Worm (Caenorhabditis elegans) whole organism, L1 larva: ENCODE measurements around the gene gst-18.

ENCODE experiments used
- C04F5.9 ChIP-seq: sonication (generic microtip); optimal IDR thresholded peaks from 2 replicates; lab custom pipeline; 2016; ENCODE audit warnings: missing genetic modification characterization, missing compliant biosample characterization
- C34B4.2 ChIP-seq: sonication (generic microtip); optimal IDR thresholded peaks from 2 replicates; lab custom pipeline; 2017; ENCODE audit warnings: mild to moderate bottlenecking, missing genetic modification characterization, missing compliant biosample characterization
- Y116A8C.19 ChIP-seq: sonication (generic microtip); optimal IDR thresholded peaks from 2 replicates; lab custom pipeline; 2016; ENCODE audit warnings: missing compliant biosample characterization, missing genetic modification characterization, borderline replicate concordance
- efl-1 ChIP-seq, 4 experiments: fragments of 150-350 bp; optimal IDR thresholded peaks in 3 of 4; peaks in 1 of 4; 1 replicate in 1 of 4; 2 replicates in 3 of 4; lab custom pipeline; 2014; ENCODE audit warnings: missing biosample characterization in 2 of 4, missing genetic modification characterization in 2 of 4, missing genetic modification reagents in 2 of 4
- elt-3 ChIP-seq, 6 experiments: fragments of 150-350 bp in 1 of 6; sonication (generic microtip); optimal IDR thresholded peaks; 2 replicates each; lab custom pipeline; 2017 to 2018; ENCODE audit warnings: missing biosample characterization in 6 of 6, missing genetic modification characterization in 6 of 6, inconsistent platforms in 1 of 6
- fkh-4 ChIP-seq: sonication (generic microtip); optimal IDR thresholded peaks from 2 replicates; lab custom pipeline; 2016; ENCODE audit warnings: missing compliant biosample characterization, missing genetic modification characterization, borderline replicate concordance
- hlh-17 ChIP-seq: fragments of 200-800 bp; sonication (Bioruptor generic); optimal IDR thresholded peaks from 2 replicates; lab custom pipeline; 2018; ENCODE audit warnings: missing genetic modification characterization, mild to moderate bottlenecking, missing compliant biosample characterization, moderate library complexity, borderline replicate concordance
- hpl-2 ChIP-seq: fragments of 150-350 bp; optimal IDR thresholded peaks from 2 replicates; lab custom pipeline; 2014; ENCODE audit warnings: missing biosample characterization, missing genetic modification reagents, missing genetic modification characterization
- irx-1 ChIP-seq: sonication (generic microtip); optimal IDR thresholded peaks from 2 replicates; lab custom pipeline; 2016; ENCODE audit warnings: missing genetic modification characterization, missing compliant biosample characterization
- lin-35 ChIP-seq, 2 experiments: fragments of 150-350 bp; optimal IDR thresholded peaks; 2 replicates each; lab custom pipeline; 2014; ENCODE audit warnings: missing biosample characterization in 2 of 2, missing genetic modification characterization in 2 of 2, missing genetic modification reagents in 2 of 2
- mab-9 ChIP-seq: fragments of 200-800 bp; sonication (Bioruptor generic); IDR thresholded peaks from 2 replicates; pipeline ENCODE4 v1.3.6; 2022; ENCODE audit warnings: missing genetic modification reagents, missing genetic modification characterization, missing compliant biosample characterization
- mef-2 ChIP-seq: fragments of 150-350 bp; optimal IDR thresholded peaks from 2 replicates; lab custom pipeline; 2014; ENCODE audit warnings: missing biosample characterization, missing genetic modification characterization
- nhr-47 ChIP-seq: sonication (generic microtip); optimal IDR thresholded peaks from 2 replicates; lab custom pipeline; 2016; ENCODE audit warnings: mild to moderate bottlenecking, missing genetic modification characterization, moderate library complexity, missing compliant biosample characterization
- nhr-77 ChIP-seq: fragments of 150-350 bp; optimal IDR thresholded peaks from 2 replicates; lab custom pipeline; 2014; ENCODE audit warnings: missing biosample characterization, missing genetic modification characterization
- snu-23 ChIP-seq: sonication (generic microtip); optimal IDR thresholded peaks from 2 replicates; lab custom pipeline; 2016; ENCODE audit warnings: missing genetic modification characterization, missing compliant biosample characterization
- sptf-1 ChIP-seq: fragments of 150-350 bp; optimal IDR thresholded peaks from 2 replicates; lab custom pipeline; 2014; ENCODE audit warnings: missing biosample characterization, missing genetic modification characterization
- sup-37 ChIP-seq: fragments of 200-800 bp; sonication (Bioruptor generic); optimal IDR thresholded peaks from 2 replicates; lab custom pipeline; 2018; ENCODE audit warnings: mild to moderate bottlenecking, missing genetic modification characterization, missing compliant biosample characterization
- xbp-1 ChIP-seq: sonication (generic microtip); optimal IDR thresholded peaks from 2 replicates; lab custom pipeline; 2016; ENCODE audit warnings: missing genetic modification characterization, missing compliant biosample characterization
- zip-4 ChIP-seq: fragments of 200-800 bp; sonication (Bioruptor generic); optimal IDR thresholded peaks from 2 replicates; lab custom pipeline; 2018; ENCODE audit warnings: mild to moderate bottlenecking, missing genetic modification characterization, moderate library complexity, missing compliant biosample characterization

Gene gst-18

ce11 chrII:13590461-13590860, 40.2 kb downstream of the gst-18 start, which contains the start of gene clec-145:
Gene clec-145, minus strand, starts transcription at chrII:13590561.
- TF ChIP-seq efl-1 (optimal IDR thresholded peaks at IDR 0.05; lab: Kevin White, UChicago), result no peak
- TF ChIP-seq efl-1 (GFP tag; optimal IDR thresholded peaks at IDR 0.05 in 1 of 2; lab: Kevin White, UChicago), result peak in 1 of 2 experiments; percentile 75
- no peak for TF ChIP-seq nhr-77
- TF ChIP-seq fkh-4 (tag; lab: Kevin White, UChicago), result no peak
- no peak for TF ChIP-seq irx-1 (tag; lab: Kevin White, UChicago)
- no peak for TF ChIP-seq C34B4.2 (tag; lab: Kevin White, UChicago)
- no peak for TF ChIP-seq mab-9 (GFP tag; lab: Robert Waterston, UW)
- TF ChIP-seq elt-3 (tag; optimal IDR thresholded peaks at IDR 0.05; lab: Kevin White, UChicago), result no peak

ce11 chrII:13585655-13586170, 45.0 kb downstream of the gst-18 start, which contains the start of gene Y48E1B.8:
Gene Y48E1B.8, plus strand, starts transcription at chrII:13585705.
- TF ChIP-seq xbp-1 (tag; lab: Kevin White, UChicago) (no peak), nhr-47 (tag; lab: Kevin White, UChicago) (no peak), snu-23 (GFP tag; lab: Kevin White, UChicago) (no peak), Y116A8C.19 (tag; lab: Kevin White, UChicago) (no peak), zip-4 (GFP tag; lab: Kevin White, UChicago) (no peak), hlh-17 (GFP tag; lab: Kevin White, UChicago) (no peak), sup-37 (GFP tag; lab: Kevin White, UChicago) (no peak), hpl-2 (GFP tag; lab: Kevin White, UChicago) (no peak), lin-35 (GFP tag; optimal IDR thresholded peaks at IDR 0.05; lab: Kevin White, UChicago) (no peak), sptf-1 (no peak), mef-2 (tag; lab: Kevin White, UChicago) (no peak), C04F5.9 (tag; lab: Kevin White, UChicago) (no peak)
